Worm (Caenorhabditis elegans): Measurements from ENCODE around the gene F28C10.1.
A peak's percentile ranks its signal among the peaks of the same experiment; 100 is the strongest.

Gene F28C10.1

ce11 chrX:587798-588197 is 44.9 kb downstream of the F28C10.1 start, which contains the start of gene mrp-1:
TSS of gene mrp-1 (minus strand) at chrX:587898.
- TF ChIP-seq fkh-10 (GFP tag; optimal IDR thresholded peaks at IDR 0.05) (no peak), elt-2 (tag; optimal IDR thresholded peaks at IDR 0.05) (peak; percentile 18)

ce11 chrX:591056-591455 is 48.1 kb downstream of the F28C10.1 start:
- TF ChIP-seq daf-12 (tag; optimal IDR thresholded peaks at IDR 0.05) (no peak), ceh-9 (tag; optimal IDR thresholded peaks at IDR 0.05) (no peak), egl-5 (tag; optimal IDR thresholded peaks at IDR 0.05) (no peak), tbx-2 (tag; optimal IDR thresholded peaks at IDR 0.05) (no peak), pqm-1 (tag; optimal IDR thresholded peaks at IDR 0.05) (no peak), hmg-11 (tag; optimal IDR thresholded peaks at IDR 0.05) (no peak), sea-2 (GFP tag; optimal IDR thresholded peaks at IDR 0.05) (no peak), elt-3 (tag; optimal IDR thresholded peaks at IDR 0.05) (no peak), ama-1 (optimal IDR thresholded peaks at IDR 0.05) (no peak), jun-1 (tag; optimal IDR thresholded peaks at IDR 0.05) (no peak), ceh-28 (tag; optimal IDR thresholded peaks at IDR 0.05) (no peak), zag-1 (tag; optimal IDR thresholded peaks at IDR 0.05) (no peak), ceh-16 (tag; optimal IDR thresholded peaks at IDR 0.05) (no peak), nhr-77 (tag; optimal IDR thresholded peaks at IDR 0.05) (no peak), ceh-82 (tag; optimal IDR thresholded peaks at IDR 0.05) (no peak)

ce11 chrX:593245-593733 is 50.4 kb downstream of the F28C10.1 start:
- TF ChIP-seq nhr-43 (tag; optimal IDR thresholded peaks at IDR 0.05; ENCODE audit: poor library complexity, severe bottlenecking) (no peak), R02D3.7 (tag; optimal IDR thresholded peaks at IDR 0.05) (peak; percentile 38), nhr-12 (tag; optimal IDR thresholded peaks at IDR 0.05) (no peak), ceh-16 (tag; optimal IDR thresholded peaks at IDR 0.05) (no peak), elt-3 (tag; optimal IDR thresholded peaks at IDR 0.05) (no peak), eor-1 (tag; optimal IDR thresholded peaks at IDR 0.05) (no peak), pha-4 (tag; optimal IDR thresholded peaks at IDR 0.05) (peak; percentile 89), lsy-12 (tag; optimal IDR thresholded peaks at IDR 0.05) (no peak), elt-2 (tag; optimal IDR thresholded peaks at IDR 0.05) (peak; percentile 74), unc-62 (GFP tag; optimal IDR thresholded peaks at IDR 0.05) (peak; percentile 54), lin-15B (tag; optimal IDR thresholded peaks at IDR 0.05) (peak; percentile 60), fkh-10 (GFP tag; optimal IDR thresholded peaks at IDR 0.05) (no peak), ZK546.5 (tag; optimal IDR thresholded peaks at IDR 0.05) (no peak), mdl-1 (tag; optimal IDR thresholded peaks at IDR 0.05) (peak; percentile 86), nhr-237 (tag; optimal IDR thresholded peaks at IDR 0.05) (no peak), ztf-4 (tag; optimal IDR thresholded peaks at IDR 0.05) (no peak), fos-1 (tag; optimal IDR thresholded peaks at IDR 0.05) (no peak), nhr-67 (tag; optimal IDR thresholded peaks at IDR 0.05) (no peak), lin-39 (tag; optimal IDR thresholded peaks at IDR 0.05) (peak; percentile 89), nhr-23 (tag; optimal IDR thresholded peaks at IDR 0.05) (peak; percentile 8), daf-12 (tag; optimal IDR thresholded peaks at IDR 0.05) (no peak), snpc-4 (tag; optimal IDR thresholded peaks at IDR 0.05) (peak; percentile 66), hmg-11 (tag; optimal IDR thresholded peaks at IDR 0.05) (peak; percentile 97), sea-2 (GFP tag; optimal IDR thresholded peaks at IDR 0.05) (peak; percentile 41), pqm-1 (tag; optimal IDR thresholded peaks at IDR 0.05) (peak; percentile 58), tbx-2 (tag; optimal IDR thresholded peaks at IDR 0.05) (peak; percentile 72), jun-1 (tag; optimal IDR thresholded peaks at IDR 0.05) (peak; percentile 69), nhr-11 (tag; optimal IDR thresholded peaks at IDR 0.05) (peak; percentile 14), unc-39 (tag; optimal IDR thresholded peaks at IDR 0.05) (no peak), nfya-1 (tag; optimal IDR thresholded peaks at IDR 0.05; ENCODE audit: insufficient read depth) (peak; percentile 88), fkh-2 (tag; optimal IDR thresholded peaks at IDR 0.05) (peak; percentile 39), aly-2 (tag; optimal IDR thresholded peaks at IDR 0.05) (no peak), skn-1 (tag; optimal IDR thresholded peaks at IDR 0.05) (peak; percentile 60), nhr-77 (tag; optimal IDR thresholded peaks at IDR 0.05) (no peak), ceh-82 (tag; optimal IDR thresholded peaks at IDR 0.05) (no peak), nhr-28 (tag; optimal IDR thresholded peaks at IDR 0.05) (no peak), nhr-25 (tag; optimal IDR thresholded peaks at IDR 0.05) (peak; percentile 36), elt-1 (tag; optimal IDR thresholded peaks at IDR 0.05) (peak; percentile 25), egl-5 (tag; optimal IDR thresholded peaks at IDR 0.05) (peak; percentile 83), zag-1 (tag; optimal IDR thresholded peaks at IDR 0.05) (peak; percentile 14), egl-27 (tag; optimal IDR thresholded peaks at IDR 0.05) (peak; percentile 43), mml-1 (tag; optimal IDR thresholded peaks at IDR 0.05) (no peak), ztf-11 (tag; optimal IDR thresholded peaks at IDR 0.05) (no peak), ceh-28 (tag; optimal IDR thresholded peaks at IDR 0.05) (peak; percentile 64), nhr-76 (tag; optimal IDR thresholded peaks at IDR 0.05) (peak; percentile 27), ceh-9 (tag; optimal IDR thresholded peaks at IDR 0.05) (no peak), ama-1 (optimal IDR thresholded peaks at IDR 0.05) (no peak)
